3 fruit fly cellular contexts compared by ENCODE assay signal in genomic region chr3L:1727431-1727830, dm6.
TF ChIP-seq lines count a peak whose summit lies in the region.

No protein-coding gene starts in this region.

- no peak for TF ChIP-seq CTCF in whole organism, embryonic (GFP tag; optimal IDR thresholded peaks at IDR 0.05; lab: Kevin White, UChicago)

TF ChIP-seq in whole organism, adult, 20 proteins besides CTCF, POLR2A, EP300 and RAD21:
- TF ChIP-seq CG1620 (GFP tag; optimal IDR thresholded peaks at IDR 0.05; lab: Kevin White, UChicago) (no peak), kay (GFP tag; lab: Kevin White, UChicago; ENCODE audit: borderline replicate concordance) (peak; percentile 86)
TF ChIP-seq in whole organism, adult: peak in this region for 1.

TF ChIP-seq in whole organism, embryonic, 481 proteins besides CTCF, POLR2A, EP300 and RAD21:
- TF ChIP-seq CG1233 (GFP tag; optimal IDR thresholded peaks at IDR 0.05; lab: Kevin White, UChicago): no peak
- TF ChIP-seq CG15479 (GFP tag; optimal IDR thresholded peaks at IDR 0.05; lab: Kevin White, UChicago): peak; percentile 56
- 0 out of 3 replicates have a peak, but pooled peaks have one; percentile 56 for TF ChIP-seq CG2199 (GFP tag; IDR thresholded peaks at IDR 0.05; lab: Robert Waterston, UW)
- TF ChIP-seq pum (GFP tag; optimal IDR thresholded peaks at IDR 0.05; lab: Kevin White, UChicago): no peak
- no peak for TF ChIP-seq CG2120 (GFP tag; optimal IDR thresholded peaks at IDR 0.05; lab: Kevin White, UChicago)
- TF ChIP-seq crc (GFP tag; optimal IDR thresholded peaks at IDR 0.05; lab: Kevin White, UChicago): no peak
- TF ChIP-seq CG15269 (tag; optimal IDR thresholded peaks at IDR 0.05; lab: Kevin White, UChicago): no peak
- TF ChIP-seq CG14965 (GFP tag; optimal IDR thresholded peaks at IDR 0.05; lab: Kevin White, UChicago; ENCODE audit: borderline replicate concordance): no peak
- no peak for TF ChIP-seq onecut (GFP tag; IDR thresholded peaks at IDR 0.05; lab: Robert Waterston, UW)
- TF ChIP-seq CG13775 (GFP tag; optimal IDR thresholded peaks at IDR 0.05; lab: Kevin White, UChicago): no peak
- TF ChIP-seq peb (GFP tag; IDR thresholded peaks at IDR 0.05; lab: Robert Waterston, UW): no peak
- TF ChIP-seq ttk (GFP tag; IDR thresholded peaks at IDR 0.05; lab: Robert Waterston, UW): no peak

TF ChIP-seq in whole organism, wandering third instar larva, 38 proteins besides CTCF, POLR2A, EP300 and RAD21:
- TF ChIP-seq Hr83 (GFP tag; optimal IDR thresholded peaks at IDR 0.05; lab: Kevin White, UChicago; ENCODE audit: poor library complexity, severe bottlenecking): no peak
- peak; percentile 6 for TF ChIP-seq rgr (GFP tag; optimal IDR thresholded peaks at IDR 0.05; lab: Kevin White, UChicago)
- TF ChIP-seq woc (GFP tag; optimal IDR thresholded peaks at IDR 0.05; lab: Kevin White, UChicago): no peak
- TF ChIP-seq sage (GFP tag; optimal IDR thresholded peaks at IDR 0.05; lab: Kevin White, UChicago): no peak
- no peak for TF ChIP-seq pan (optimal IDR thresholded peaks at IDR 0.05; lab: Kevin White, UChicago)
- TF ChIP-seq Jra (GFP tag; optimal IDR thresholded peaks at IDR 0.05; lab: Kevin White, UChicago): no peak
